Worm (Caenorhabditis elegans) whole organism, mixed stage, embryonic: ENCODE measurements around the gene srx-64.

Experiments
- M03D4.4 ChIP-seq: sonication (generic microtip); optimal IDR thresholded peaks from 2 replicates; lab custom pipeline; 2017; ENCODE audit warnings: mild to moderate bottlenecking, missing genetic modification characterization, missing compliant biosample characterization
- bed-3 ChIP-seq: fragments of 200-800 bp; sonication (Bioruptor generic); optimal IDR thresholded peaks from 3 replicates; lab custom pipeline; 2018; ENCODE audit warnings: mild to moderate bottlenecking, missing genetic modification characterization, moderate library complexity, missing compliant biosample characterization
- blmp-1 ChIP-seq: fragments of 150-350 bp; optimal IDR thresholded peaks from 2 replicates; lab custom pipeline; 2014; ENCODE audit warnings: missing biosample characterization, missing genetic modification characterization
- ceh-39 ChIP-seq: fragments of 150-350 bp; optimal IDR thresholded peaks from 2 replicates; lab custom pipeline; 2014; ENCODE audit warnings: missing biosample characterization, missing genetic modification characterization
- ceh-43 ChIP-seq: fragments of 200-800 bp; sonication (Bioruptor generic); optimal IDR thresholded peaks from 2 replicates; lab custom pipeline; 2018; ENCODE audit warnings: mild to moderate bottlenecking, missing genetic modification characterization, moderate library complexity, missing compliant biosample characterization
- ceh-83 ChIP-seq: fragments of 200-800 bp; sonication (Bioruptor generic); optimal IDR thresholded peaks from 2 replicates; lab custom pipeline; 2018; ENCODE audit warnings: mild to moderate bottlenecking, missing genetic modification characterization, missing compliant biosample characterization
- ces-1 ChIP-seq: fragments of 150-350 bp; optimal IDR thresholded peaks from 2 replicates; lab custom pipeline; 2014; ENCODE audit warnings: missing biosample characterization, missing genetic modification reagents, missing genetic modification characterization
- cnd-1 ChIP-seq: fragments of 200-800 bp; sonication (Bioruptor generic); optimal IDR thresholded peaks from 2 replicates; lab custom pipeline; 2018; ENCODE audit warnings: mild to moderate bottlenecking, missing genetic modification characterization, missing compliant biosample characterization
- drap-1 ChIP-seq: fragments of 200-800 bp; sonication (Bioruptor generic); optimal IDR thresholded peaks from 3 replicates; lab custom pipeline; 2018; ENCODE audit warnings: mild to moderate bottlenecking, missing genetic modification characterization, missing compliant biosample characterization
- elt-1 ChIP-seq: sonication (generic microtip); optimal IDR thresholded peaks from 2 replicates; lab custom pipeline; 2017; ENCODE audit warnings: missing genetic modification characterization, mild to moderate bottlenecking, missing compliant biosample characterization, antibody characterized with exemption, moderate library complexity, borderline replicate concordance; ENCODE audit not compliant: insufficient read depth
- elt-3 ChIP-seq: fragments of 150-350 bp; optimal IDR thresholded peaks from 2 replicates; lab custom pipeline; 2014; ENCODE audit warnings: missing biosample characterization, missing genetic modification characterization
- flh-1 ChIP-seq: fragments of 200-800 bp; sonication (Bioruptor generic); optimal IDR thresholded peaks from 2 replicates; lab custom pipeline; 2018; ENCODE audit warnings: mild to moderate bottlenecking, missing genetic modification characterization, moderate library complexity, missing compliant biosample characterization
- hlh-1 ChIP-seq: fragments of 150-350 bp; optimal IDR thresholded peaks from 2 replicates; lab custom pipeline; 2014; ENCODE audit warnings: missing biosample characterization, missing genetic modification reagents, missing genetic modification characterization
- lin-32 ChIP-seq: fragments of 200-800 bp; sonication (Bioruptor generic); optimal IDR thresholded peaks from 2 replicates; lab custom pipeline; 2018; ENCODE audit warnings: mild to moderate bottlenecking, missing genetic modification characterization, missing compliant biosample characterization
- lsy-2 ChIP-seq: fragments of 150-350 bp; optimal IDR thresholded peaks from 2 replicates; lab custom pipeline; 2014; ENCODE audit warnings: missing biosample characterization, missing genetic modification characterization
- mab-5 ChIP-seq: fragments of 150-350 bp; optimal IDR thresholded peaks from 2 replicates; lab custom pipeline; 2014; ENCODE audit warnings: missing biosample characterization, missing genetic modification characterization
- mls-2 ChIP-seq: sonication (generic microtip); optimal IDR thresholded peaks from 2 replicates; lab custom pipeline; 2016; ENCODE audit warnings: mild to moderate bottlenecking, missing genetic modification characterization, moderate library complexity, missing compliant biosample characterization
- nhr-12 ChIP-seq: fragments of 150-350 bp; optimal IDR thresholded peaks from 2 replicates; lab custom pipeline; 2014; ENCODE audit warnings: missing biosample characterization, missing genetic modification characterization
- nhr-76 ChIP-seq: sonication (generic microtip); optimal IDR thresholded peaks from 2 replicates; lab custom pipeline; 2017; ENCODE audit warnings: missing biosample characterization, missing genetic modification characterization
- pha-4 ChIP-seq: fragments of 150-350 bp; optimal IDR thresholded peaks from 2 replicates; lab custom pipeline; 2018; ENCODE audit warnings: missing biosample characterization, missing genetic modification reagents, missing genetic modification characterization
- sem-2 ChIP-seq: fragments of 200-800 bp; sonication (Bioruptor generic); optimal IDR thresholded peaks from 2 replicates; lab custom pipeline; 2018; ENCODE audit warnings: mild to moderate bottlenecking, missing genetic modification characterization, missing compliant biosample characterization
- snpc-4 ChIP-seq: fragments of 150-350 bp; optimal IDR thresholded peaks from 2 replicates; lab custom pipeline; 2014; ENCODE audit warnings: missing biosample characterization, missing genetic modification characterization
- tbx-8 ChIP-seq: fragments of 200-800 bp; sonication (Bioruptor generic); optimal IDR thresholded peaks from 2 replicates; lab custom pipeline; 2018; ENCODE audit warnings: mild to moderate bottlenecking, missing genetic modification characterization, moderate library complexity, missing compliant biosample characterization
- unc-120 ChIP-seq: sonication (generic microtip); optimal IDR thresholded peaks from 2 replicates; lab custom pipeline; 2017; ENCODE audit warnings: missing genetic modification characterization, missing compliant biosample characterization; ENCODE audit not compliant: poor library complexity, severe bottlenecking
- unc-39 ChIP-seq: fragments of 150-350 bp; optimal IDR thresholded peaks from 2 replicates; lab custom pipeline; 2014; ENCODE audit warnings: missing biosample characterization, missing genetic modification characterization
- unc-62 ChIP-seq: fragments of 150-350 bp; optimal IDR thresholded peaks from 2 replicates; lab custom pipeline; 2014; ENCODE audit warnings: missing biosample characterization, missing genetic modification reagents, missing genetic modification characterization
- zip-8 ChIP-seq: fragments of 150-350 bp; optimal IDR thresholded peaks from 2 replicates; lab custom pipeline; 2014; ENCODE audit warnings: missing biosample characterization, missing genetic modification characterization
- ztf-11 ChIP-seq: fragments of 150-350 bp; optimal IDR thresholded peaks from 2 replicates; lab custom pipeline; 2014; ENCODE audit warnings: missing biosample characterization, missing genetic modification characterization

Gene srx-64

DNA sequence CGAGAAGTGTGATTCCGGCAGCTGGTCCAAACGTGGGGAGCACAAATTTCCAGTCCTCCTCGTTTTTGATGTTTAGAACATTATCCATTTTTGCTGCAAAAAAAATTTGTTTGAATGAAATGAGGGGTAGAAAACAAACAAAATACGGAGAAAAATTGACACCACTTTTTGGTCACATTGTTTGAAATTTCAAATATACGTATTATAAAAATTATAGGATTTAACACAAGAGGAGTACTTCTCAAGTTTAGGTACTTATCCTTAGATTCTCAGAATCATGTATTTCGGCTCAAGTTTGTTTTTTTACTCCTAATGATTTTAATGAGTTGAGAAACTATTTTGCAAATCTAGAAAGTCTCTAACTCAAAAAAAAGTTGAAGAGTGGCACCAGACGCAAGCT lies 37.3 kb upstream of the srx-64 start, which contains the start of gene C17E7.12:
C17E7.12 (minus strand) TSS at position 101 of the 400 bp plus-strand sequence.
- TF ChIP-seq mls-2 (no peak), unc-39 (tag; lab: Kevin White, UChicago) (no peak), elt-3 (no peak), unc-62 (GFP tag; lab: Kevin White, UChicago) (no peak), drap-1 (GFP tag; lab: Kevin White, UChicago) (no peak), ceh-43 (GFP tag; lab: Kevin White, UChicago) (no peak), mab-5 (tag; lab: Kevin White, UChicago) (no peak), hlh-1 (tag; lab: Kevin White, UChicago) (no peak)

DNA sequence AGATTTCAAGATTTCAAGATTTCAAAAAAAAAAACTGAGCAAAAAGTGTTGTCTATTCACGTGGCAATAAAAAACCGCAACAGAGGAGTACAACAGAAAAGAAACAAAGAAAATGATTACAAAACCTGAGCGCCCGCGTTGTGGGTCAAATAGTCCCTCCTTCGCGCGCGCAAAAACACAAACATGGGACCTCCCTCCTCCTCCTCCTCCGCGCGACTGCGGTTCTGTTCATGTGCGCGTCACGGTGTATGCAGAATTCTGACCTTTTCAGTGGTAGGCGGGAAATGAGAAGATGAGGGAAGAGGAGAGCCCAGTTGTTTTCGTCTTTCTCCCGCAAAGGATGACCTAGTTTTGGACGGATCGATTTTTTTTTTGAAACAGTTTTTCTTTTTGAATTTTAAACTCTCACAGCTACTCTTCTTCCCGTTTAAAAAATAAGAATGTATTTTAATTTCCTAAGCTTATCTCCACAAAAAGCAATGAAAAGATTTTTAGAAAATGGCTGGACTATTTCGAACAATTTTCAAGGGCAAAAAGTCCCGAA lies 36.8 kb upstream of the srx-64 start, which contains the start of gene C17E7.4:
C17E7.4 (plus strand) TSS at position 494 of the 544 bp plus-strand sequence.
- TF ChIP-seq tbx-8 (GFP tag; lab: Kevin White, UChicago) (no peak), pha-4 (no peak), M03D4.4 (tag; lab: Kevin White, UChicago) (no peak), elt-1 (tag; lab: Kevin White, UChicago) (no peak), sem-2 (GFP tag; lab: Kevin White, UChicago) (no peak), lin-32 (GFP tag; lab: Kevin White, UChicago) (no peak), ceh-39 (no peak), elt-3 (no peak), ceh-43 (GFP tag; lab: Kevin White, UChicago) (no peak), drap-1 (GFP tag; lab: Kevin White, UChicago) (no peak), snpc-4 (tag; lab: Kevin White, UChicago) (no peak), nhr-12 (tag; lab: Kevin White, UChicago) (no peak)

DNA sequence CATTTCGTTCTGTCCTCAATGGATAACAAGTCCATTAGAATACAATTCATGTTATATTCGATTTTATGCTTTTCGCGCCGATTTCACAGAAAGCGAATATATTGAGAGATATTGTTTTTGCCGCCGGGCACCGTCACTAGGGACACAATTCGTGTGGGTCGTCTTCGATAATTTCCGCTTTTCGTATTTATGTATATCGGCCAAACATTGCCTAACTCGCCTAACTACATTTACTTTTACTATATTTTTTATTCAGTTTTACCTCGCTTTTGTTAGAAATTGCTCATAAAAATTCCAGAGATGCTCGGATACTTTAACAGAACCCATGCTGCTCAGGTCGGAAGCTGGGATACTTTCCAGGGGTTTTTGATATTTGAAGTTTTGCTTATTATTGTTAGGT lies 34.5 kb upstream of the srx-64 start, which contains the start of gene sre-9:
sre-9 (plus strand) TSS at position 301 of the 400 bp plus-strand sequence.
- no peak for TF ChIP-seq lsy-2 (tag; lab: Kevin White, UChicago)
- TF ChIP-seq, all 35 proteins: peak for 0

DNA sequence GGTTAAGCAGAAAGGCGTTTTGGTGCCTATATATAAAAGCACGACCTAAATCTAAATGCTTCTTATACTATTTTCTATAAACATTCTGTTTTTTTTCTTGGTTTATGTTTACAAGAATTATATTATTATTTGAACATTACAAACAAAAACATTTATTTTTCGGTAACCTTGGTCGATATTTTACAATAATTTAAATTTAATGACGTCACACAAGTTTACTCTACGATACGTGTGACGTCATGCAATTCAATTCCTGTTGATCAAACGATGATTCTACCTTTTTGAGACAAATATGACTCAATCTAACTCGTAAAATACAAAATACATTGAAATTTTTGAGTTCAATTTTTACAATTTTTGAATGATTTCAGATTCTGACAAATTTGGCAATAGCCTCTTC lies 33.2 kb upstream of the srx-64 start:
- TF ChIP-seq ceh-39 (no peak), zip-8 (tag; lab: Kevin White, UChicago) (peak; percentile 99)

DNA sequence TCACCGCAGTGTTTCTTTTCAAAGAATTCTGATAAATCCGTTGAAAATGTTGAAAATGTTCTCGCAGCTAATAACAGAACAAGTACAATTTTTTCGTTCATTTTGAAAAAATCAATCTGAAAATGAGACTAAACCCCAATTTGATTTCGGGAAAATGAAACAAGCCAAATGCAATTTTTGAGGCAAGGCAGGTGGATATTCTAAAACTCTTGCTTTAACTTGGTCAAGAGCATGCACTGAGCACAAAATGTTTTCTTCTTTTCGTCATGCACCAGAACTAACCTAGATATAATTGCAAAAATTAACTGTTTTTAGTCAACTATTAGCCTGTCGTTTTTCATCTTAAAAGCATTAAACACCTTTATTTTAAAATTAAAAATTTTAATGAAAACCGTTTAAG lies 29.1 kb upstream of the srx-64 start, which contains the start of gene irld-22:
irld-22 (minus strand) TSS at position 101 of the 400 bp plus-strand sequence.
- TF ChIP-seq unc-120 (tag; lab: Kevin White, UChicago) (no peak), elt-3 (no peak), cnd-1 (no peak)

DNA sequence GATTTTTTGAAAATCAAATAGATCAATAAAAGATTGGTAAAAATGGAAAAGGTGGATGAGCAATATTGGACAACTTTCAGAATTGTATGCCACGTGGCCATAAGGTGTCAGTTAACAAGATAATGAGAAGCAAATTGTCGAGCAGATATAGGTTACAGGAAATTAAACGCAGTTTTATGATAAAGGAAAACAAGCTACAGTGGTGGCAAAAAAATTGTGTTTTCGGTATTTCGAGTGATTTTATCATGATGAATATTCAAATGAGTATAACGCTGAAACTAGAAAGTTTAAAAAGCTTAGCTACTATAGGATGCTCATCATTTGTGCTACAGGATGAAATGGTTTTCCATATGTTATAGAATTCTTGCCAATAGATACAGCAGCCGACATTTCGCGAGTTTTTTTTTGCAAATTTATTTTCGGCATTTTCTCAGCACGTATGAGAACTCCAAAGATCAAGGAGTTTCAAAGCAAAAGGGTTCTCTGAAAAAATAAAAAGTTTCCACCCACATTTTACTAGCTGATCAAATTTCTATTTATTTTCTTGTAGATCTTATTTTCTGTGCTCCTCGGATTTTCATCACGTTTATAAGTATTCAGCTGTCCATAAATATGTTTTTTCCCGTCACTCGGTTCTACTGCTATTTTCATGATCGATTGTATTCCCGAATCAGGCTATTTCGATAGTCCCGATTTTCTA lies 26.6 kb upstream of the srx-64 start, which contains the start of the genes str-229 and srh-190:
str-229 (minus strand) TSS at position 101 of the 700 bp plus-strand sequence.
srh-190 (plus strand) TSS at position 650 of the 700 bp plus-strand sequence.
- TF ChIP-seq blmp-1 (tag; lab: Kevin White, UChicago) (no peak), tbx-8 (GFP tag; lab: Kevin White, UChicago) (no peak), nhr-76 (tag; lab: Kevin White, UChicago) (no peak), cnd-1 (no peak), elt-1 (tag; lab: Kevin White, UChicago) (no peak)

DNA sequence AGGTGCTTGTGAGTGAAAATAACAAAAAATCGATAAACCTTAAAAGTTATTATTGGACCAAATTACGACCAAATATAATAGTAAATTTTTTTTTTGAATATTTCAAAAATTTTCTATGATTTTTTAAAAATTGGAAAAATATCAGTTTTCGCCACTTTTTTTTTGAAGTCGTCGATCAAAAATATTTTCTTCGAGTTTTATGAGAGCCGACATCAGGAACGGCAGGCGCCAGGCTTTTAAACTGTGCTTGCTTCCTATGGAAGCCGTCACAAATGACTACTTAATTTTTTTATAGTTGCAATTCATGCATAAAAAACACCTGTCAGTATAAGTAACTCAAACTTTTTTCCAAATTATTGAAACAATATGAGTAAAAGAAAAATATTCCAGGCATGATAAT lies 25.8 kb upstream of the srx-64 start:
- TF ChIP-seq blmp-1 (tag; lab: Kevin White, UChicago) (no peak), ces-1 (GFP tag; lab: Kevin White, UChicago) (no peak), unc-39 (tag; lab: Kevin White, UChicago) (no peak), zip-8 (tag; lab: Kevin White, UChicago) (no peak), mls-2 (no peak), lin-32 (GFP tag; lab: Kevin White, UChicago) (no peak), lsy-2 (tag; lab: Kevin White, UChicago) (no peak), drap-1 (GFP tag; lab: Kevin White, UChicago) (no peak), bed-3 (GFP tag; lab: Kevin White, UChicago) (no peak), flh-1 (no peak), mab-5 (tag; lab: Kevin White, UChicago) (no peak), elt-3 (no peak), ztf-11 (tag; lab: Kevin White, UChicago) (no peak), ceh-83 (GFP tag; lab: Kevin White, UChicago) (no peak), unc-62 (GFP tag; lab: Kevin White, UChicago) (no peak)
